Fruit fly (Drosophila melanogaster): ENCODE data around the gene CG31674.

Gene CG31674

dm6 chr2L:20821249-20822024 lies 9.6 kb upstream of the CG31674 start (continued):
- no peak for TF ChIP-seq CG1832 (GFP tag; optimal IDR thresholded peaks at IDR 0.05)
- no peak for TF ChIP-seq vfl (GFP tag; optimal IDR thresholded peaks at IDR 0.05)
- TF ChIP-seq scrt (GFP tag; optimal IDR thresholded peaks at IDR 0.05) = no peak
- TF ChIP-seq CG12155 (GFP tag; optimal IDR thresholded peaks at IDR 0.05) = no peak
- peak; percentile 24 for TF ChIP-seq CG4424 (GFP tag; optimal IDR thresholded peaks at IDR 0.05)
- no peak for TF ChIP-seq inv (GFP tag; IDR thresholded peaks at IDR 0.05; ENCODE audit: partially characterized antibody)
- no peak for TF ChIP-seq CG33213 (GFP tag; optimal IDR thresholded peaks at IDR 0.05)
- TF ChIP-seq CG10147 (GFP tag; optimal IDR thresholded peaks at IDR 0.05) = no peak
- no peak for TF ChIP-seq ap (GFP tag; IDR thresholded peaks at IDR 0.05)
- no peak for TF ChIP-seq nerfin-1 (tag; optimal IDR thresholded peaks at IDR 0.05)
- no peak for TF ChIP-seq Lpt (GFP tag; optimal IDR thresholded peaks at IDR 0.05)
- no peak for TF ChIP-seq CG14014 (GFP tag; IDR thresholded peaks at IDR 0.05)
- peak; percentile 84 for TF ChIP-seq cg (GFP tag; optimal IDR thresholded peaks at IDR 0.05)
- no peak for TF ChIP-seq CG18619 (GFP tag; optimal IDR thresholded peaks at IDR 0.05)
- no peak for TF ChIP-seq NC2β (GFP tag; optimal IDR thresholded peaks at IDR 0.05)
- no peak for TF ChIP-seq CG7963 (GFP tag; IDR thresholded peaks at IDR 0.05; ENCODE audit: partially characterized antibody)
- no peak for TF ChIP-seq Dad (GFP tag; optimal IDR thresholded peaks at IDR 0.05)
- no peak for TF ChIP-seq Hey (tag; optimal IDR thresholded peaks at IDR 0.05)
- 0 out of 3 replicates have a peak, but pooled peaks have one; percentile 36 for TF ChIP-seq vnd (GFP tag; IDR thresholded peaks at IDR 0.05; ENCODE audit: partially characterized antibody)
- TF ChIP-seq CG18764 (GFP tag; optimal IDR thresholded peaks at IDR 0.05) = no peak
- TF ChIP-seq Dp (GFP tag; optimal IDR thresholded peaks at IDR 0.05) = no peak
- no peak for TF ChIP-seq slou (GFP tag; optimal IDR thresholded peaks at IDR 0.05)
- TF ChIP-seq row (GFP tag; IDR thresholded peaks at IDR 0.05) = peak; percentile 7; the same call in 1 of the 3 replicates
- TF ChIP-seq bab2 (GFP tag; optimal IDR thresholded peaks at IDR 0.05) = no peak
- no peak for TF ChIP-seq Scr (GFP tag; IDR thresholded peaks at IDR 0.05; ENCODE audit: partially characterized antibody)
- peak; percentile 56 for TF ChIP-seq sug (tag; optimal IDR thresholded peaks at IDR 0.05)
- TF ChIP-seq trh (GFP tag; optimal IDR thresholded peaks at IDR 0.05) = no peak
- TF ChIP-seq ash1 (GFP tag; optimal IDR thresholded peaks at IDR 0.05) = no peak
- peak; percentile 44; the same call in 1 of the 2 replicates for TF ChIP-seq tna (GFP tag; IDR thresholded peaks at IDR 0.05; ENCODE audit: partially characterized antibody)
- no peak for TF ChIP-seq rib (GFP tag; IDR thresholded peaks at IDR 0.05)
- no peak for TF ChIP-seq CG14860 (GFP tag; IDR thresholded peaks at IDR 0.05; ENCODE audit: partially characterized antibody)
- no peak for TF ChIP-seq dimm (GFP tag; IDR thresholded peaks at IDR 0.05)
- no peak for TF ChIP-seq da (GFP tag; optimal IDR thresholded peaks at IDR 0.05)
- TF ChIP-seq CG30431 (GFP tag; optimal IDR thresholded peaks at IDR 0.05) = no peak
- TF ChIP-seq gfzf (GFP tag; optimal IDR thresholded peaks at IDR 0.05) = no peak
- no peak for TF ChIP-seq CG2120 (GFP tag; optimal IDR thresholded peaks at IDR 0.05)
- TF ChIP-seq CG17568 (GFP tag; optimal IDR thresholded peaks at IDR 0.05) = no peak
- TF ChIP-seq Drgx (GFP tag; IDR thresholded peaks at IDR 0.05) = peak; percentile 77
- TF ChIP-seq fd102C (GFP tag; optimal IDR thresholded peaks at IDR 0.05) = no peak
- TF ChIP-seq CG10959 (GFP tag; IDR thresholded peaks at IDR 0.05) = no peak
- TF ChIP-seq Sry-β (GFP tag; optimal IDR thresholded peaks at IDR 0.05) = no peak
- no peak for TF ChIP-seq Hmr (GFP tag; optimal IDR thresholded peaks at IDR 0.05)
- TF ChIP-seq wdn (GFP tag; IDR thresholded peaks at IDR 0.05) = no peak
- no peak for TF ChIP-seq zf30C (GFP tag; optimal IDR thresholded peaks at IDR 0.05)
- no peak for TF ChIP-seq CG3281 (GFP tag; optimal IDR thresholded peaks at IDR 0.05)
- TF ChIP-seq sna (GFP tag; IDR thresholded peaks at IDR 0.05; ENCODE audit: partially characterized antibody) = peak; percentile 53; the same call in 1 of the 2 replicates
- TF ChIP-seq Pdp1 (GFP tag; optimal IDR thresholded peaks at IDR 0.05) = peak in 1 of 2 experiments; percentile 25
- TF ChIP-seq CG32772 (GFP tag; IDR thresholded peaks at IDR 0.05) = no peak
- no peak for TF ChIP-seq Atf-2 (GFP tag; optimal IDR thresholded peaks at IDR 0.05)

Measured in whole organism, embryonic.